Worm (Caenorhabditis elegans) whole organism, L4 larva: ENCODE results near the gene F14D7.12.
A peak's percentile ranks its signal among the peaks of the same experiment; 100 is the strongest.

ENCODE experiments used
- D1046.2 ChIP-seq: fragments of 200-800 bp; sonication (Bioruptor generic); IDR thresholded peaks from 2 replicates; pipeline ENCODE4 v1.3.6; 2022; ENCODE audit warnings: missing genetic modification characterization, missing compliant biosample characterization
- F26F4.8 ChIP-seq: fragments of 200-800 bp; sonication (Bioruptor generic); conservative IDR thresholded peaks from 2 replicates; pipeline ENCODE4 v1.3.6; 2022; ENCODE audit warnings: missing genetic modification characterization, missing compliant biosample characterization
- F44E2.7 ChIP-seq: fragments of 200-800 bp; sonication (Bioruptor generic); IDR thresholded peaks from 2 replicates; pipeline ENCODE4 v2.1.2; 2022; ENCODE audit warnings: missing genetic modification characterization, missing compliant biosample characterization
- Y105C5A.15 ChIP-seq: fragments of 200-800 bp; sonication (Bioruptor generic); IDR thresholded peaks from 2 replicates; pipeline ENCODE4 v1.3.6; 2022; ENCODE audit warnings: missing genetic modification characterization, missing compliant biosample characterization
- Y48G9A.11 ChIP-seq: fragments of 200-800 bp; sonication (Bioruptor generic); IDR thresholded peaks from 2 replicates; pipeline ENCODE4 v1.3.6; 2022; ENCODE audit warnings: missing genetic modification reagents, missing genetic modification characterization, missing compliant biosample characterization
- aha-1 ChIP-seq: fragments of 150-350 bp; peaks from one replicate; lab custom pipeline; 2014; ENCODE audit warnings: missing biosample characterization, missing genetic modification characterization
- attf-4 ChIP-seq: sonication (generic microtip); optimal IDR thresholded peaks from 3 replicates; lab custom pipeline; 2017; ENCODE audit warnings: missing biosample characterization, missing genetic modification characterization
- ceh-82 ChIP-seq: sonication (generic microtip); optimal IDR thresholded peaks from 2 replicates; lab custom pipeline; 2017; ENCODE audit warnings: missing biosample characterization, missing genetic modification characterization
- cey-2 ChIP-seq: sonication (generic microtip); optimal IDR thresholded peaks from 3 replicates; lab custom pipeline; 2017; ENCODE audit warnings: missing genetic modification characterization, mild to moderate bottlenecking, missing compliant biosample characterization, antibody characterized with exemption, borderline replicate concordance; ENCODE audit not compliant: insufficient read depth
- daf-12 ChIP-seq: fragments of 150-350 bp; optimal IDR thresholded peaks from 2 replicates; lab custom pipeline; 2014; ENCODE audit warnings: missing biosample characterization, missing genetic modification reagents, missing genetic modification characterization
- daf-16 ChIP-seq, 3 experiments: sonication (generic microtip); optimal IDR thresholded peaks; 2 replicates each; lab custom pipeline; 2016 to 2017; ENCODE audit warnings: missing genetic modification characterization in 3 of 3, missing genetic modification reagents in 3 of 3, mild to moderate bottlenecking in 2 of 3, missing compliant biosample characterization in 2 of 3, missing biosample characterization in 1 of 3, moderate library complexity in 1 of 3
- daf-8 ChIP-seq: fragments of 200-800 bp; sonication (Bioruptor generic); IDR thresholded peaks from 2 replicates; pipeline ENCODE4 v1.3.6; 2022; ENCODE audit warnings: missing genetic modification characterization, missing compliant biosample characterization
- dmd-6 ChIP-seq: fragments of 200-800 bp; sonication (Bioruptor generic); IDR thresholded peaks from 2 replicates; pipeline ENCODE4 v1.3.6; 2022; ENCODE audit warnings: missing genetic modification reagents, missing genetic modification characterization, missing compliant biosample characterization
- dmd-8 ChIP-seq: fragments of 200-800 bp; sonication (Bioruptor generic); IDR thresholded peaks from 2 replicates; pipeline ENCODE4 v1.3.6; 2022; ENCODE audit warnings: missing genetic modification characterization, missing compliant biosample characterization
- dmd-9 ChIP-seq: fragments of 200-800 bp; sonication (Bioruptor generic); IDR thresholded peaks from 2 replicates; pipeline ENCODE4 v1.3.6; 2022; ENCODE audit warnings: missing genetic modification reagents, missing genetic modification characterization, missing compliant biosample characterization
- duxl-1 ChIP-seq: sonication (generic microtip); optimal IDR thresholded peaks from 2 replicates; lab custom pipeline; 2016; ENCODE audit warnings: mild to moderate bottlenecking, missing genetic modification characterization, moderate library complexity, missing compliant biosample characterization; ENCODE audit not compliant: poor library complexity
- egl-27 ChIP-seq: sonication (generic microtip); optimal IDR thresholded peaks from 3 replicates; lab custom pipeline; 2017; ENCODE audit warnings: missing biosample characterization, missing genetic modification reagents, missing genetic modification characterization
- hlh-30 ChIP-seq: sonication (generic microtip); optimal IDR thresholded peaks from 2 replicates; lab custom pipeline; 2017; ENCODE audit warnings: antibody characterized with exemption, mild to moderate bottlenecking, missing genetic modification characterization, missing compliant biosample characterization; ENCODE audit not compliant: insufficient read depth
- lim-7 ChIP-seq: fragments of 200-800 bp; sonication (Bioruptor generic); IDR thresholded peaks from 2 replicates; pipeline ENCODE4 v1.3.6; 2022; ENCODE audit warnings: missing genetic modification characterization, missing compliant biosample characterization
- lin-15B ChIP-seq: fragments of 150-350 bp; sonication (generic microtip); optimal IDR thresholded peaks from 3 replicates; lab custom pipeline; 2014; ENCODE audit warnings: missing biosample characterization, missing genetic modification characterization
- lir-3 ChIP-seq: sonication (generic microtip); optimal IDR thresholded peaks from 2 replicates; lab custom pipeline; 2016; ENCODE audit warnings: mild to moderate bottlenecking, missing genetic modification characterization, missing compliant biosample characterization
- lsy-2 ChIP-seq, 2 experiments: fragments of 150-350 bp in 1 of 2; sonication (generic microtip) in 1 of 2; optimal IDR thresholded peaks; 2 replicates each; lab custom pipeline; 2014 to 2017; ENCODE audit warnings: missing biosample characterization in 2 of 2, missing genetic modification characterization in 2 of 2
- mdl-1 ChIP-seq, 2 experiments: fragments of 150-350 bp in 1 of 2; sonication (generic microtip) in 1 of 2; optimal IDR thresholded peaks; 2 replicates each; lab custom pipeline; 2014 to 2017; ENCODE audit warnings: missing biosample characterization in 2 of 2, missing genetic modification characterization in 2 of 2
- mdt-29 ChIP-seq: fragments of 200-800 bp; sonication (Bioruptor generic); IDR thresholded peaks from 2 replicates; pipeline ENCODE4 v1.3.6; 2022; ENCODE audit warnings: missing genetic modification reagents, missing genetic modification characterization, missing compliant biosample characterization
- mes-2 ChIP-seq: sonication (generic microtip); optimal IDR thresholded peaks from 2 replicates; lab custom pipeline; 2016; ENCODE audit warnings: missing genotype, mild to moderate bottlenecking, missing genetic modification characterization, missing compliant biosample characterization; ENCODE audit not compliant: poor library complexity, severe bottlenecking
- mxl-2 ChIP-seq: fragments of 200-800 bp; sonication (Bioruptor generic); conservative IDR thresholded peaks from 2 replicates; pipeline ENCODE4 v1.3.6; 2022; ENCODE audit warnings: missing genetic modification reagents, missing genetic modification characterization, missing compliant biosample characterization
- mxl-3 ChIP-seq: fragments of 200-800 bp; sonication (Bioruptor generic); optimal IDR thresholded peaks from 2 replicates; lab custom pipeline; 2018; ENCODE audit warnings: mild to moderate bottlenecking, missing genetic modification characterization, missing compliant biosample characterization
- nhr-10 ChIP-seq: fragments of 150-350 bp; optimal IDR thresholded peaks from 2 replicates; lab custom pipeline; 2014; ENCODE audit warnings: missing biosample characterization, missing genetic modification characterization
- nhr-111 ChIP-seq: fragments of 200-800 bp; sonication (Bioruptor generic); optimal IDR thresholded peaks from 2 replicates; lab custom pipeline; 2018; ENCODE audit warnings: mild to moderate bottlenecking, missing genetic modification characterization, missing compliant biosample characterization
- nhr-28 ChIP-seq: fragments of 150-350 bp; optimal IDR thresholded peaks from 2 replicates; lab custom pipeline; 2014; ENCODE audit warnings: missing biosample characterization, missing genetic modification characterization
- nhr-41 ChIP-seq: fragments of 200-800 bp; sonication (Bioruptor generic); IDR thresholded peaks from 2 replicates; pipeline ENCODE4 v1.3.6; 2022; ENCODE audit warnings: missing genetic modification reagents, missing genetic modification characterization, missing compliant biosample characterization
- nhr-42 ChIP-seq: fragments of 200-800 bp; sonication (Bioruptor generic); IDR thresholded peaks from 2 replicates; pipeline ENCODE4 v1.3.6; 2022; ENCODE audit warnings: missing genetic modification characterization, missing compliant biosample characterization
- nhr-77 ChIP-seq: fragments of 150-350 bp; optimal IDR thresholded peaks from 2 replicates; lab custom pipeline; 2014; ENCODE audit warnings: missing biosample characterization, missing genetic modification characterization
- pha-4 ChIP-seq, 2 experiments: fragments of 150-350 bp in 1 of 2; fragments of 200-800 bp in 1 of 2; sonication (Bioruptor generic) in 1 of 2; IDR thresholded peaks in 1 of 2; optimal IDR thresholded peaks in 1 of 2; 2 replicates each; pipeline versions ENCODE4 v1.3.6 to Lab custom; 2014 to 2022; ENCODE audit warnings: missing genetic modification characterization in 2 of 2, missing genetic modification reagents in 2 of 2, missing biosample characterization in 1 of 2, missing compliant biosample characterization in 1 of 2
- pqm-1 ChIP-seq: sonication (generic microtip); optimal IDR thresholded peaks from 2 replicates; lab custom pipeline; 2017; ENCODE audit warnings: missing biosample characterization, missing genetic modification characterization
- set-16 ChIP-seq: fragments of 200-800 bp; sonication (Bioruptor generic); IDR thresholded peaks from 2 replicates; pipeline ENCODE4 v1.3.6; 2022; ENCODE audit warnings: missing genetic modification reagents, missing genetic modification characterization, missing compliant biosample characterization
- spr-3 ChIP-seq: fragments of 200-800 bp; sonication (Bioruptor generic); optimal IDR thresholded peaks from 2 replicates; lab custom pipeline; 2018; ENCODE audit warnings: mild to moderate bottlenecking, missing genetic modification characterization, missing compliant biosample characterization
- unc-62 ChIP-seq, 3 experiments: fragments of 150-350 bp in 1 of 3; sonication (generic microtip); optimal IDR thresholded peaks in 2 of 3; peaks in 1 of 3; 1 replicate in 1 of 3; 2 replicates in 2 of 3; lab custom pipeline; 2014 to 2017; ENCODE audit warnings: missing biosample characterization in 3 of 3, missing genetic modification characterization in 3 of 3, missing genetic modification reagents in 3 of 3, missing genotype in 1 of 3
- vab-7 ChIP-seq: fragments of 200-800 bp; sonication (Bioruptor generic); IDR thresholded peaks from 2 replicates; pipeline ENCODE4 v1.3.6; 2022; ENCODE audit warnings: missing genetic modification reagents, missing genetic modification characterization, missing compliant biosample characterization
- zag-1 ChIP-seq: fragments of 150-350 bp; optimal IDR thresholded peaks from 2 replicates; lab custom pipeline; 2014; ENCODE audit warnings: missing biosample characterization, missing genetic modification characterization

F14D7.12 gene

ce11 chrV:14324502-14325467, 25.0 kb downstream of the F14D7.12 start, which contains the start of the genes F47B8.4 and F47B8.18:
Gene F47B8.4, minus strand, starts transcription at chrV:14324673.
Gene F47B8.18, minus strand, starts transcription at chrV:14325464.
- TF ChIP-seq dmd-6 (GFP tag; lab: Robert Waterston, UW) (peak; percentile 44), unc-62 (GFP tag; optimal IDR thresholded peaks at IDR 0.05 in 1 of 2; lab: Kevin White, UChicago) (peak in 1 of 2 experiments; percentile 96), unc-62 (tag; optimal IDR thresholded peaks at IDR 0.05; lab: Kevin White, UChicago) (no peak), lin-15B (tag; lab: Kevin White, UChicago) (no peak), vab-7 (GFP tag; lab: Robert Waterston, UW) (0 out of 2 replicates have a peak, but pooled peaks have one; percentile 17), dmd-8 (GFP tag; lab: Robert Waterston, UW) (no peak), F26F4.8 (GFP tag; lab: Robert Waterston, UW) (0 out of 2 replicates have a peak, but pooled peaks have one; percentile 3), nhr-41 (GFP tag; lab: Robert Waterston, UW) (0 out of 2 replicates have a peak, but pooled peaks have one; percentile 6), mdl-1 (tag; optimal IDR thresholded peaks at IDR 0.05; lab: Kevin White, UChicago) (peak in 1 of 2 experiments; percentile 53), pqm-1 (tag; lab: Kevin White, UChicago) (peak; percentile 83), mxl-3 (GFP tag; lab: Kevin White, UChicago) (peak; percentile 13), lim-7 (peak; percentile 32; the same call in 1 of the 2 replicates), set-16 (GFP tag; lab: Robert Waterston, UW) (peak; percentile 99), nhr-10 (no peak), dmd-9 (GFP tag; lab: Robert Waterston, UW) (0 out of 2 replicates have a peak, but pooled peaks have one; percentile 33), nhr-28 (tag; lab: Kevin White, UChicago) (peak; percentile 76), aha-1 (peak; percentile 76), pha-4 (GFP tag; IDR thresholded peaks at IDR 0.05; lab: Robert Waterston, UW) (peak; percentile 90; the same call in 1 of the 2 replicates), pha-4 (tag; optimal IDR thresholded peaks at IDR 0.05; lab: Kevin White, UChicago) (no peak), daf-16 (GFP tag; optimal IDR thresholded peaks at IDR 0.05; lab: Kevin White, UChicago) (no peak), daf-16 (tag; optimal IDR thresholded peaks at IDR 0.05; lab: Kevin White, UChicago) (peak; percentile 99), egl-27 (tag; lab: Kevin White, UChicago) (no peak), nhr-77 (tag; lab: Kevin White, UChicago) (peak; percentile 20), hlh-30 (tag; lab: Kevin White, UChicago) (peak; percentile 45)
- TF ChIP-seq, all 104 proteins: peak for 17

- TF ChIP-seq F26F4.8 (GFP tag; lab: Robert Waterston, UW) (no peak), pha-4 (GFP tag; IDR thresholded peaks at IDR 0.05; lab: Robert Waterston, UW) (no peak), pha-4 (tag; optimal IDR thresholded peaks at IDR 0.05; lab: Kevin White, UChicago) (no peak), F44E2.7 (no peak), egl-27 (tag; lab: Kevin White, UChicago) (no peak), mes-2 (tag; lab: Kevin White, UChicago) (no peak), daf-8 (no peak), mxl-3 (GFP tag; lab: Kevin White, UChicago) (no peak), cey-2 (tag; lab: Kevin White, UChicago) (no peak), nhr-111 (GFP tag; lab: Kevin White, UChicago) (no peak), zag-1 (tag; lab: Kevin White, UChicago) (no peak), dmd-8 (GFP tag; lab: Robert Waterston, UW) (no peak), mdl-1 (tag; optimal IDR thresholded peaks at IDR 0.05; lab: Kevin White, UChicago) (no peak), daf-12 (tag; lab: Kevin White, UChicago) (no peak), D1046.2 (GFP tag; lab: Robert Waterston, UW) (no peak), mdt-29 (no peak)
Observed at ce11 chrV:14327776-14328175, 28.0 kb downstream of the F14D7.12 start, which contains the start of gene F47B8.5. Gene F47B8.5, minus strand, starts transcription at chrV:14327876.

DNA sequence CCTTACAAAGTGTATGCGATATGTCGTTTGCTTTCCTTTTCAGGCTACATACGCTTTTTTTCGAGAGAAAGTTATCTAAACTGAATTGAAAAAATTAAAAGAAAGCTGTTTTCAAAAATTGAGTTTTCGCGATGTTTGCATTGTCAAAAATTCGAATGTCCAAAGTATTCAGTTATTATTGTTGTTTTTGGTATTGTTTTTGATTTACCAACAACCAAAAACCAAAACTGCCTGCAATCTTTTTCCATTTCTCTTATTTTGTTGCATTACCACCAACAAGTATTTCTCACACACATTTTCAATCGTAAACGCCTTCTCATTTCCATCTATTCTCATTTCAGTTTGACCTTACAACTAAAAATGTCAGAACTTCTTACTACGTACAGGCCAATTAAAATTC, 29.0 kb downstream of the F14D7.12 start, which contains the start of gene pepm-1:
Gene pepm-1 (plus strand): TSS at position 301 of the 400 bp plus-strand sequence.
- no peak for TF ChIP-seq Y48G9A.11 (GFP tag; lab: Robert Waterston, UW)
- no peak for TF ChIP-seq nhr-77 (tag; lab: Kevin White, UChicago)
- TF ChIP-seq mes-2 (tag; lab: Kevin White, UChicago) = no peak
- TF ChIP-seq mxl-2 (GFP tag; lab: Robert Waterston, UW) = no peak
- TF ChIP-seq daf-8 = no peak
- TF ChIP-seq nhr-42 (GFP tag; lab: Robert Waterston, UW) = no peak
- no peak for TF ChIP-seq vab-7 (GFP tag; lab: Robert Waterston, UW)
- no peak for TF ChIP-seq nhr-28 (tag; lab: Kevin White, UChicago)
- TF ChIP-seq attf-4 (tag; lab: Kevin White, UChicago) = no peak
- no peak for TF ChIP-seq duxl-1 (tag; lab: Kevin White, UChicago)
- TF ChIP-seq zag-1 (tag; lab: Kevin White, UChicago) = no peak
- no peak for TF ChIP-seq unc-62 (GFP tag; optimal IDR thresholded peaks at IDR 0.05 in 1 of 2; lab: Kevin White, UChicago)
- TF ChIP-seq unc-62 (tag; optimal IDR thresholded peaks at IDR 0.05; lab: Kevin White, UChicago) = no peak
- no peak for TF ChIP-seq spr-3
- TF ChIP-seq Y105C5A.15 (GFP tag; lab: Robert Waterston, UW) = no peak
- TF ChIP-seq dmd-9 (GFP tag; lab: Robert Waterston, UW) = no peak
- TF ChIP-seq lir-3 (tag; lab: Kevin White, UChicago) = no peak
- no peak for TF ChIP-seq ceh-82 (tag; lab: Kevin White, UChicago)
- no peak for TF ChIP-seq lsy-2 (tag; optimal IDR thresholded peaks at IDR 0.05; lab: Kevin White, UChicago)
